Fruit fly (Drosophila melanogaster) whole organism, embryonic: ENCODE results near the gene CG17028.

Source experiments
- ATbp ChIP-seq: fragments of 200-800 bp; sonication (Bioruptor generic); optimal IDR thresholded peaks from 2 replicates; lab custom pipeline; 2017; ENCODE audit warnings: missing biosample characterization, mild to moderate bottlenecking, missing genetic modification characterization, missing genetic modification reagents
- CG10321 ChIP-seq: fragments of 200-800 bp; sonication (Bioruptor generic); IDR thresholded peaks from 2 replicates; pipeline ENCODE4 v1.3.6; 2022; ENCODE audit warnings: missing biosample characterization, missing genetic modification characterization
- CG10462 ChIP-seq: fragments of 200-800 bp; sonication (Bioruptor generic); optimal IDR thresholded peaks from 2 replicates; lab custom pipeline; 2016; ENCODE audit warnings: missing biosample characterization, missing genetic modification characterization
- CG10959 ChIP-seq: fragments of 200-800 bp; sonication (Bioruptor generic); IDR thresholded peaks from 2 replicates; pipeline ENCODE4 v1.3.6; 2022; ENCODE audit warnings: missing biosample characterization, missing genetic modification characterization
- CG15479 ChIP-seq: fragments of 200-800 bp; sonication (Bioruptor generic); optimal IDR thresholded peaks from 3 replicates; lab custom pipeline; 2019; ENCODE audit warnings: missing biosample characterization, mild to moderate bottlenecking, missing genetic modification characterization, moderate library complexity
- CG16779 ChIP-seq: fragments of 200-800 bp; sonication (Bioruptor generic); IDR thresholded peaks from 2 replicates; pipeline ENCODE4 v1.3.6; 2022; ENCODE audit warnings: missing biosample characterization, missing genetic modification characterization
- CG17385 ChIP-seq: fragments of 200-800 bp; sonication (Bioruptor generic); optimal IDR thresholded peaks from 3 replicates; lab custom pipeline; 2018; ENCODE audit warnings: missing biosample characterization, mild to moderate bottlenecking, missing genetic modification characterization
- CG17829 ChIP-seq: fragments of 200-800 bp; optimal IDR thresholded peaks from 2 replicates; lab custom pipeline; 2019; ENCODE audit warnings: missing biosample characterization, mild to moderate bottlenecking, missing genetic modification characterization, moderate library complexity
- CG1792 ChIP-seq: fragments of 200-800 bp; sonication (Bioruptor generic); optimal IDR thresholded peaks from 2 replicates; lab custom pipeline; 2016; ENCODE audit warnings: missing biosample characterization, missing genetic modification characterization
- CG2202 ChIP-seq: fragments of 200-800 bp; sonication (Bioruptor generic); optimal IDR thresholded peaks from 2 replicates; lab custom pipeline; 2018; ENCODE audit warnings: missing biosample characterization, mild to moderate bottlenecking, missing genetic modification characterization
- CG3838 ChIP-seq: fragments of 200-800 bp; sonication (Bioruptor generic); optimal IDR thresholded peaks from 3 replicates; lab custom pipeline; 2016; ENCODE audit warnings: missing biosample characterization, missing genetic modification characterization
- CG4424 ChIP-seq: fragments of 200-800 bp; sonication (Bioruptor generic); optimal IDR thresholded peaks from 3 replicates; lab custom pipeline; 2016; ENCODE audit warnings: missing biosample characterization, missing genetic modification characterization
- CG4707 ChIP-seq: fragments of 200-800 bp; sonication (Bioruptor generic); optimal IDR thresholded peaks from 2 replicates; lab custom pipeline; 2018; ENCODE audit warnings: missing biosample characterization, mild to moderate bottlenecking, missing genetic modification characterization, moderate library complexity
- CG4730 ChIP-seq: fragments of 200-800 bp; sonication (Bioruptor generic); IDR thresholded peaks from 2 replicates; pipeline ENCODE4 v1.3.6; 2022; ENCODE audit warnings: missing biosample characterization, missing genetic modification characterization
- CG5245 ChIP-seq: fragments of 200-800 bp; sonication (Bioruptor generic); optimal IDR thresholded peaks from 3 replicates; lab custom pipeline; 2016; ENCODE audit warnings: missing biosample characterization, missing genetic modification characterization
- CG6813 ChIP-seq: fragments of 200-800 bp; sonication (Bioruptor generic); optimal IDR thresholded peaks from 2 replicates; lab custom pipeline; 2017; ENCODE audit warnings: missing biosample characterization, missing genetic modification characterization, mild to moderate bottlenecking, moderate library complexity, missing genetic modification reagents
- CG8924 ChIP-seq: fragments of 200-800 bp; optimal IDR thresholded peaks from 3 replicates; lab custom pipeline; 2019; ENCODE audit warnings: missing biosample characterization, mild to moderate bottlenecking, missing genetic modification characterization, moderate library complexity
- CTCF ChIP-seq: fragments of 200-800 bp; sonication (Bioruptor generic); optimal IDR thresholded peaks from 2 replicates; lab custom pipeline; 2017; ENCODE audit warnings: missing biosample characterization, mild to moderate bottlenecking, missing genetic modification characterization, moderate library complexity
- D19B ChIP-seq: fragments of 200-800 bp; sonication (Bioruptor generic); optimal IDR thresholded peaks from 2 replicates; lab custom pipeline; 2017; ENCODE audit warnings: missing biosample characterization, mild to moderate bottlenecking, missing genetic modification characterization
- Dll ChIP-seq: fragments of 200-800 bp; sonication (Bioruptor generic); IDR thresholded peaks from 4 replicates; pipeline ENCODE4 v1.3.6; 2022; ENCODE audit warnings: missing biosample characterization, missing genetic modification characterization; ENCODE audit not compliant: partially characterized antibody
- HLH54F ChIP-seq: fragments of 200-800 bp; sonication (Bioruptor generic); optimal IDR thresholded peaks from 3 replicates; lab custom pipeline; 2016; ENCODE audit warnings: missing biosample characterization, missing genetic modification characterization
- HLHmδ ChIP-seq: fragments of 200-800 bp; sonication (Bioruptor generic); optimal IDR thresholded peaks from 2 replicates; lab custom pipeline; 2018; ENCODE audit warnings: missing biosample characterization, mild to moderate bottlenecking, missing genetic modification characterization, moderate library complexity
- Hey ChIP-seq: fragments of 200-800 bp; sonication (Bioruptor generic); optimal IDR thresholded peaks from 3 replicates; lab custom pipeline; 2018; ENCODE audit warnings: missing biosample characterization, mild to moderate bottlenecking, missing genetic modification characterization
- Hmr ChIP-seq: fragments of 200-800 bp; sonication (Bioruptor generic); optimal IDR thresholded peaks from 3 replicates; lab custom pipeline; 2017; ENCODE audit warnings: mild to moderate bottlenecking, missing biosample characterization, missing genetic modification reagents, missing genetic modification characterization
- Myb ChIP-seq: fragments of 200-800 bp; sonication (Bioruptor generic); optimal IDR thresholded peaks from 2 replicates; lab custom pipeline; 2016; ENCODE audit warnings: missing biosample characterization, missing genetic modification characterization
- Nf-YB ChIP-seq: fragments of 200-800 bp; sonication (Bioruptor generic); optimal IDR thresholded peaks from 3 replicates; lab custom pipeline; 2019; ENCODE audit warnings: missing biosample characterization, mild to moderate bottlenecking, missing genetic modification characterization, moderate library complexity
- PHDP ChIP-seq: fragments of 200-800 bp; sonication (Bioruptor generic); optimal IDR thresholded peaks from 3 replicates; lab custom pipeline; 2018; ENCODE audit warnings: missing biosample characterization, mild to moderate bottlenecking, missing genetic modification characterization, moderate library complexity
- Tbp ChIP-seq: fragments of >200 bp; optimal IDR thresholded peaks from 2 replicates; lab custom pipeline; 2018; ENCODE audit warnings: missing biosample characterization, missing genetic modification characterization
- Xbp1 ChIP-seq: fragments of 200-800 bp; sonication (Bioruptor generic); optimal IDR thresholded peaks from 3 replicates; lab custom pipeline; 2016; ENCODE audit warnings: missing biosample characterization, mild to moderate bottlenecking, missing genetic modification characterization
- aop ChIP-seq: fragments of 200-800 bp; sonication (Bioruptor generic); IDR thresholded peaks from 2 replicates; pipeline ENCODE4 v1.3.6; 2022; ENCODE audit warnings: missing biosample characterization, missing genetic modification characterization
- ap ChIP-seq: fragments of 200-800 bp; sonication (Bioruptor generic); IDR thresholded peaks from 2 replicates; pipeline ENCODE4 v1.3.6; 2022; ENCODE audit warnings: missing biosample characterization, missing genetic modification characterization
- ara ChIP-seq: fragments of 200-800 bp; sonication (Bioruptor generic); IDR thresholded peaks from 2 replicates; pipeline ENCODE4 v1.3.6; 2022; ENCODE audit warnings: missing biosample characterization, missing genetic modification characterization
- bcd ChIP-seq: fragments of 200-800 bp; sonication (Bioruptor generic); optimal IDR thresholded peaks from 2 replicates; lab custom pipeline; 2017; ENCODE audit warnings: missing biosample characterization, mild to moderate bottlenecking, missing genetic modification characterization
- btn ChIP-seq: fragments of 200-800 bp; sonication (Bioruptor generic); optimal IDR thresholded peaks from 2 replicates; lab custom pipeline; 2016; ENCODE audit warnings: missing biosample characterization, missing genetic modification characterization
- chinmo ChIP-seq: fragments of 200-800 bp; sonication (Bioruptor generic); IDR thresholded peaks from 4 replicates; pipeline ENCODE4 v1.3.6; 2022; ENCODE audit warnings: missing biosample characterization, missing genetic modification characterization; ENCODE audit not compliant: partially characterized antibody
- disco-r ChIP-seq: fragments of 200-800 bp; sonication (Bioruptor generic); optimal IDR thresholded peaks from 2 replicates; lab custom pipeline; 2016; ENCODE audit warnings: missing biosample characterization, missing genetic modification characterization
- dysf ChIP-seq: fragments of 200-800 bp; sonication (Bioruptor generic); IDR thresholded peaks from 3 replicates; pipeline ENCODE4 v1.3.6; 2022; ENCODE audit warnings: missing biosample characterization, missing genetic modification characterization
- en ChIP-seq: fragments of 200-800 bp; sonication (Bioruptor generic); optimal IDR thresholded peaks from 2 replicates; lab custom pipeline; 2016; ENCODE audit warnings: missing biosample characterization, missing genetic modification characterization
- grau ChIP-seq: fragments of 200-800 bp; optimal IDR thresholded peaks from 3 replicates; lab custom pipeline; 2019; ENCODE audit warnings: missing biosample characterization, mild to moderate bottlenecking, missing genetic modification characterization, moderate library complexity
- lov ChIP-seq, 2 experiments: fragments of 200-800 bp in 1 of 2; fragments of >200 bp in 1 of 2; sonication (Bioruptor generic) in 1 of 2; IDR thresholded peaks in 1 of 2; optimal IDR thresholded peaks in 1 of 2; 2 replicates in 1 of 2; 3 replicates in 1 of 2; pipeline versions ENCODE4 v1.3.6 to Lab custom; 2017 to 2022; ENCODE audit warnings: missing biosample characterization in 1 of 2, missing genetic modification characterization in 1 of 2
- luna ChIP-seq: fragments of 200-800 bp; sonication (Bioruptor generic); optimal IDR thresholded peaks from 2 replicates; lab custom pipeline; 2016; ENCODE audit warnings: missing biosample characterization, missing genetic modification characterization
- mld ChIP-seq: fragments of 200-800 bp; sonication (Bioruptor generic); IDR thresholded peaks from 3 replicates; pipeline ENCODE4 v1.3.6; 2022; ENCODE audit warnings: missing biosample characterization, missing genetic modification characterization; ENCODE audit not compliant: partially characterized antibody
- nmo ChIP-seq: fragments of 200-800 bp; sonication (Bioruptor generic); optimal IDR thresholded peaks from 2 replicates; lab custom pipeline; 2018; ENCODE audit warnings: missing biosample characterization, mild to moderate bottlenecking, missing genetic modification characterization, moderate library complexity
- pfk ChIP-seq: fragments of 200-800 bp; sonication (Bioruptor generic); optimal IDR thresholded peaks from 2 replicates; lab custom pipeline; 2018; ENCODE audit warnings: missing biosample characterization, mild to moderate bottlenecking, missing genetic modification characterization, moderate library complexity
- sqz ChIP-seq: fragments of 200-800 bp; sonication (Bioruptor generic); optimal IDR thresholded peaks from 3 replicates; lab custom pipeline; 2018; ENCODE audit warnings: missing biosample characterization, mild to moderate bottlenecking, missing genetic modification characterization
- stwl ChIP-seq: fragments of 200-800 bp; sonication (Bioruptor generic); optimal IDR thresholded peaks from 3 replicates; lab custom pipeline; 2018; ENCODE audit warnings: missing biosample characterization, mild to moderate bottlenecking, missing genetic modification characterization, moderate library complexity
- vnd ChIP-seq: fragments of 200-800 bp; sonication (Bioruptor generic); IDR thresholded peaks from 3 replicates; pipeline ENCODE4 v1.3.6; 2022; ENCODE audit warnings: missing biosample characterization, missing genetic modification characterization; ENCODE audit not compliant: partially characterized antibody
- wor ChIP-seq: fragments of 200-800 bp; sonication (Bioruptor generic); IDR thresholded peaks from 2 replicates; pipeline ENCODE4 v1.3.6; 2022; ENCODE audit warnings: missing biosample characterization, missing genetic modification characterization
- zf30C ChIP-seq: fragments of 200-800 bp; sonication (Bioruptor generic); optimal IDR thresholded peaks from 3 replicates; lab custom pipeline; 2018; ENCODE audit warnings: missing biosample characterization, mild to moderate bottlenecking, missing genetic modification characterization

The CG17028 gene

dm6 chr3L:16004401-16005237 lies 26.3 kb downstream of the CG17028 start, which contains the start of the genes hzg and mRpS31 (continued):
- TF ChIP-seq wor (GFP tag; lab: Robert Waterston, UW) (no peak), CG5245 (no peak), aop (GFP tag; lab: Robert Waterston, UW) (no peak), grau (tag; lab: Kevin White, UChicago) (peak; percentile 71), lov (optimal IDR thresholded peaks at IDR 0.05; lab: Kevin White, UChicago) (no peak), lov (GFP tag; IDR thresholded peaks at IDR 0.05; lab: Robert Waterston, UW) (no peak), CG10321 (no peak), CG10462 (peak; percentile 32), Hmr (GFP tag; lab: Kevin White, UChicago) (peak; percentile 64), mld (GFP tag; lab: Robert Waterston, UW) (no peak), HLH54F (GFP tag; lab: Kevin White, UChicago) (peak; percentile 45), PHDP (tag; lab: Kevin White, UChicago) (peak; percentile 51), Myb (peak; percentile 5), D19B (GFP tag; lab: Kevin White, UChicago) (no peak), chinmo (GFP tag; lab: Robert Waterston, UW) (no peak), Hey (tag; lab: Kevin White, UChicago) (no peak), btn (GFP tag; lab: Kevin White, UChicago) (no peak), CG15479 (GFP tag; lab: Kevin White, UChicago) (peak; percentile 34), pfk (no peak), CTCF (no peak), CG17385 (GFP tag; lab: Kevin White, UChicago) (peak; percentile 26), CG4730 (GFP tag; lab: Robert Waterston, UW) (no peak), CG4424 (GFP tag; lab: Kevin White, UChicago) (peak; percentile 53), CG10959 (GFP tag; lab: Robert Waterston, UW) (no peak), CG3838 (peak; percentile 32), luna (GFP tag; lab: Kevin White, UChicago) (no peak), ATbp (no peak), nmo (GFP tag; lab: Kevin White, UChicago) (peak; percentile 44), CG4707 (GFP tag; lab: Kevin White, UChicago) (no peak), Nf-YB (GFP tag; lab: Kevin White, UChicago) (peak; percentile 6), CG16779 (GFP tag; lab: Robert Waterston, UW) (no peak), ap (GFP tag; lab: Robert Waterston, UW) (no peak), Tbp (GFP tag; lab: Kevin White, UChicago) (no peak), dysf (GFP tag; lab: Robert Waterston, UW) (peak; percentile 46; the same call in 1 of the 3 replicates), en (no peak), CG6813 (GFP tag; lab: Kevin White, UChicago) (no peak), disco-r (GFP tag; lab: Kevin White, UChicago) (no peak), zf30C (GFP tag; lab: Kevin White, UChicago) (peak; percentile 5), Dll (GFP tag; lab: Robert Waterston, UW) (no peak), stwl (tag; lab: Kevin White, UChicago) (peak; percentile 37), CG1792 (peak; percentile 13), CG17829 (tag; lab: Kevin White, UChicago) (peak; percentile 82), ara (GFP tag; lab: Robert Waterston, UW) (no peak), sqz (GFP tag; lab: Kevin White, UChicago) (peak; percentile 65), bcd (GFP tag; lab: Kevin White, UChicago) (peak; percentile 14), Xbp1 (GFP tag; lab: Kevin White, UChicago) (peak; percentile 54), vnd (GFP tag; lab: Robert Waterston, UW) (no peak), CG8924 (tag; lab: Kevin White, UChicago) (peak; percentile 68), HLHmδ (GFP tag; lab: Kevin White, UChicago) (no peak), CG2202 (tag; lab: Kevin White, UChicago) (no peak)
